Worm (Caenorhabditis elegans) whole organism, L4 larva: ENCODE measurements around the gene M57.1.

Experiments used
- F26F4.8 ChIP-seq: fragments of 200-800 bp; sonication (Bioruptor generic); conservative IDR thresholded peaks from 2 replicates; pipeline ENCODE4 v1.3.6; 2022; ENCODE audit warnings: missing genetic modification characterization, missing compliant biosample characterization
- F49E8.2 ChIP-seq: sonication (generic microtip); optimal IDR thresholded peaks from 2 replicates; lab custom pipeline; 2016; ENCODE audit warnings: missing compliant biosample characterization, mild to moderate bottlenecking, missing genetic modification characterization, borderline replicate concordance
- T26A8.4 ChIP-seq: fragments of 200-800 bp; sonication (Bioruptor generic); IDR thresholded peaks from 2 replicates; pipeline ENCODE4 v1.3.6; 2022; ENCODE audit warnings: missing genetic modification characterization, missing compliant biosample characterization
- Y48G9A.11 ChIP-seq: fragments of 200-800 bp; sonication (Bioruptor generic); IDR thresholded peaks from 2 replicates; pipeline ENCODE4 v1.3.6; 2022; ENCODE audit warnings: missing genetic modification reagents, missing genetic modification characterization, missing compliant biosample characterization
- Y5F2A.4 ChIP-seq: fragments of 200-800 bp; sonication (Bioruptor generic); optimal IDR thresholded peaks from 2 replicates; lab custom pipeline; 2018; ENCODE audit warnings: mild to moderate bottlenecking, missing genetic modification characterization, missing compliant biosample characterization
- aha-1 ChIP-seq: fragments of 150-350 bp; peaks from one replicate; lab custom pipeline; 2014; ENCODE audit warnings: missing biosample characterization, missing genetic modification characterization
- ama-1 ChIP-seq: fragments of 150-350 bp; optimal IDR thresholded peaks from 2 replicates; lab custom pipeline; 2014; ENCODE audit warnings: inconsistent platforms, mixed read lengths
- attf-4 ChIP-seq: sonication (generic microtip); optimal IDR thresholded peaks from 3 replicates; lab custom pipeline; 2017; ENCODE audit warnings: missing biosample characterization, missing genetic modification characterization
- ceh-20 ChIP-seq: fragments of 200-800 bp; sonication (Bioruptor generic); IDR thresholded peaks from 2 replicates; pipeline ENCODE4 v1.3.6; 2022; ENCODE audit warnings: missing genetic modification reagents, missing genetic modification characterization, missing compliant biosample characterization
- ceh-28 ChIP-seq: fragments of 150-350 bp; optimal IDR thresholded peaks from 2 replicates; lab custom pipeline; 2014; ENCODE audit warnings: missing biosample characterization, missing genetic modification reagents, missing genetic modification characterization
- ceh-44 ChIP-seq: fragments of 200-800 bp; sonication (Bioruptor generic); IDR thresholded peaks from 2 replicates; pipeline ENCODE4 v1.3.6; 2022; ENCODE audit warnings: missing genetic modification reagents, missing genetic modification characterization, missing compliant biosample characterization
- ceh-62 ChIP-seq: sonication (generic microtip); optimal IDR thresholded peaks from 2 replicates; lab custom pipeline; 2017; ENCODE audit warnings: missing biosample characterization, missing genetic modification characterization
- ceh-82 ChIP-seq: sonication (generic microtip); optimal IDR thresholded peaks from 2 replicates; lab custom pipeline; 2017; ENCODE audit warnings: missing biosample characterization, missing genetic modification characterization
- cey-2 ChIP-seq: sonication (generic microtip); optimal IDR thresholded peaks from 3 replicates; lab custom pipeline; 2017; ENCODE audit warnings: missing genetic modification characterization, mild to moderate bottlenecking, missing compliant biosample characterization, antibody characterized with exemption, borderline replicate concordance; ENCODE audit not compliant: insufficient read depth
- daf-8 ChIP-seq: fragments of 200-800 bp; sonication (Bioruptor generic); IDR thresholded peaks from 2 replicates; pipeline ENCODE4 v1.3.6; 2022; ENCODE audit warnings: missing genetic modification characterization, missing compliant biosample characterization
- dmd-6 ChIP-seq: fragments of 200-800 bp; sonication (Bioruptor generic); IDR thresholded peaks from 2 replicates; pipeline ENCODE4 v1.3.6; 2022; ENCODE audit warnings: missing genetic modification reagents, missing genetic modification characterization, missing compliant biosample characterization
- dmd-8 ChIP-seq: fragments of 200-800 bp; sonication (Bioruptor generic); IDR thresholded peaks from 2 replicates; pipeline ENCODE4 v1.3.6; 2022; ENCODE audit warnings: missing genetic modification characterization, missing compliant biosample characterization
- dmd-9 ChIP-seq: fragments of 200-800 bp; sonication (Bioruptor generic); IDR thresholded peaks from 2 replicates; pipeline ENCODE4 v1.3.6; 2022; ENCODE audit warnings: missing genetic modification reagents, missing genetic modification characterization, missing compliant biosample characterization
- duxl-1 ChIP-seq: sonication (generic microtip); optimal IDR thresholded peaks from 2 replicates; lab custom pipeline; 2016; ENCODE audit warnings: mild to moderate bottlenecking, missing genetic modification characterization, moderate library complexity, missing compliant biosample characterization; ENCODE audit not compliant: poor library complexity
- dve-1 ChIP-seq: sonication (generic microtip); optimal IDR thresholded peaks from 2 replicates; lab custom pipeline; 2017; ENCODE audit warnings: antibody characterized with exemption, mild to moderate bottlenecking, missing genetic modification characterization, missing compliant biosample characterization; ENCODE audit not compliant: insufficient read depth
- fkh-10 ChIP-seq: fragments of 150-350 bp; optimal IDR thresholded peaks from 2 replicates; lab custom pipeline; 2014; ENCODE audit warnings: missing biosample characterization, missing genetic modification reagents, missing genetic modification characterization
- hlh-30 ChIP-seq: sonication (generic microtip); optimal IDR thresholded peaks from 2 replicates; lab custom pipeline; 2017; ENCODE audit warnings: antibody characterized with exemption, mild to moderate bottlenecking, missing genetic modification characterization, missing compliant biosample characterization; ENCODE audit not compliant: insufficient read depth
- hmg-1.1 ChIP-seq: fragments of 200-800 bp; sonication (Bioruptor generic); IDR thresholded peaks from 2 replicates; pipeline ENCODE4 v1.3.6; 2022; ENCODE audit warnings: missing genetic modification reagents, missing genetic modification characterization, missing compliant biosample characterization
- lin-29 ChIP-seq: fragments of 200-800 bp; sonication (Bioruptor generic); IDR thresholded peaks from 2 replicates; pipeline ENCODE4 v1.3.6; 2022; ENCODE audit warnings: missing genetic modification reagents, missing genetic modification characterization, missing compliant biosample characterization
- lin-39 ChIP-seq: fragments of 150-350 bp; optimal IDR thresholded peaks from 2 replicates; lab custom pipeline; 2014; ENCODE audit warnings: missing biosample characterization, missing genetic modification reagents, missing genetic modification characterization
- lir-3 ChIP-seq: sonication (generic microtip); optimal IDR thresholded peaks from 2 replicates; lab custom pipeline; 2016; ENCODE audit warnings: mild to moderate bottlenecking, missing genetic modification characterization, missing compliant biosample characterization
- madf-5 ChIP-seq, 2 experiments: fragments of 200-800 bp; sonication (Bioruptor generic); IDR thresholded peaks; 2 replicates each; pipeline ENCODE4 v1.3.6; 2022; ENCODE audit warnings: missing compliant biosample characterization in 2 of 2, missing genetic modification characterization in 2 of 2
- madf-9 ChIP-seq: fragments of 200-800 bp; sonication (Bioruptor generic); conservative IDR thresholded peaks from 2 replicates; pipeline ENCODE4 v1.3.6; 2022; ENCODE audit warnings: missing genetic modification reagents, missing genetic modification characterization, missing compliant biosample characterization
- mdt-29 ChIP-seq: fragments of 200-800 bp; sonication (Bioruptor generic); IDR thresholded peaks from 2 replicates; pipeline ENCODE4 v1.3.6; 2022; ENCODE audit warnings: missing genetic modification reagents, missing genetic modification characterization, missing compliant biosample characterization
- mxl-2 ChIP-seq: fragments of 200-800 bp; sonication (Bioruptor generic); conservative IDR thresholded peaks from 2 replicates; pipeline ENCODE4 v1.3.6; 2022; ENCODE audit warnings: missing genetic modification reagents, missing genetic modification characterization, missing compliant biosample characterization
- mxl-3 ChIP-seq: fragments of 200-800 bp; sonication (Bioruptor generic); optimal IDR thresholded peaks from 2 replicates; lab custom pipeline; 2018; ENCODE audit warnings: mild to moderate bottlenecking, missing genetic modification characterization, missing compliant biosample characterization
- nhr-237 ChIP-seq: sonication (generic microtip); optimal IDR thresholded peaks from 2 replicates; lab custom pipeline; 2017; ENCODE audit warnings: missing biosample characterization, missing genetic modification characterization
- nhr-6 ChIP-seq: fragments of 150-350 bp; optimal IDR thresholded peaks from 2 replicates; lab custom pipeline; 2014; ENCODE audit warnings: missing biosample characterization, missing genetic modification characterization
- nhr-77 ChIP-seq: fragments of 150-350 bp; optimal IDR thresholded peaks from 2 replicates; lab custom pipeline; 2014; ENCODE audit warnings: missing biosample characterization, missing genetic modification characterization
- pha-4 ChIP-seq, 2 experiments: fragments of 150-350 bp in 1 of 2; fragments of 200-800 bp in 1 of 2; sonication (Bioruptor generic) in 1 of 2; IDR thresholded peaks in 1 of 2; optimal IDR thresholded peaks in 1 of 2; 2 replicates each; pipeline versions ENCODE4 v1.3.6 to Lab custom; 2014 to 2022; ENCODE audit warnings: missing genetic modification characterization in 2 of 2, missing genetic modification reagents in 2 of 2, missing biosample characterization in 1 of 2, missing compliant biosample characterization in 1 of 2
- pqm-1 ChIP-seq: sonication (generic microtip); optimal IDR thresholded peaks from 2 replicates; lab custom pipeline; 2017; ENCODE audit warnings: missing biosample characterization, missing genetic modification characterization
- saeg-2 ChIP-seq: fragments of 200-800 bp; sonication (Bioruptor generic); IDR thresholded peaks from 2 replicates; pipeline ENCODE4 v1.3.6; 2022; ENCODE audit warnings: missing genetic modification reagents, missing genetic modification characterization, missing compliant biosample characterization
- skn-1 ChIP-seq: fragments of 150-350 bp; optimal IDR thresholded peaks from 2 replicates; lab custom pipeline; 2014; ENCODE audit warnings: missing biosample characterization, missing genetic modification characterization
- snpc-1.2 ChIP-seq: fragments of 200-800 bp; sonication (Bioruptor generic); IDR thresholded peaks from 2 replicates; pipeline ENCODE4 v1.3.6; 2022; ENCODE audit warnings: missing genetic modification reagents, missing genetic modification characterization, missing compliant biosample characterization
- snpc-4 ChIP-seq: fragments of 150-350 bp; optimal IDR thresholded peaks from 2 replicates; lab custom pipeline; 2014; ENCODE audit warnings: missing biosample characterization, missing genetic modification characterization
- tra-1 ChIP-seq: fragments of 200-800 bp; sonication (Bioruptor generic); IDR thresholded peaks from 2 replicates; pipeline ENCODE4 v1.3.6; 2022; ENCODE audit warnings: missing genetic modification reagents, missing genetic modification characterization, missing compliant biosample characterization
- unc-62 ChIP-seq, 3 experiments: fragments of 150-350 bp in 1 of 3; sonication (generic microtip); optimal IDR thresholded peaks in 2 of 3; peaks in 1 of 3; 1 replicate in 1 of 3; 2 replicates in 2 of 3; lab custom pipeline; 2014 to 2017; ENCODE audit warnings: missing biosample characterization in 3 of 3, missing genetic modification characterization in 3 of 3, missing genetic modification reagents in 3 of 3, missing genotype in 1 of 3
- vab-7 ChIP-seq: fragments of 200-800 bp; sonication (Bioruptor generic); IDR thresholded peaks from 2 replicates; pipeline ENCODE4 v1.3.6; 2022; ENCODE audit warnings: missing genetic modification reagents, missing genetic modification characterization, missing compliant biosample characterization
- zfp-2 ChIP-seq: sonication (generic microtip); optimal IDR thresholded peaks from 2 replicates; lab custom pipeline; 2016; ENCODE audit warnings: mild to moderate bottlenecking, missing genetic modification characterization, missing compliant biosample characterization
- zfp-3 ChIP-seq: fragments of 200-800 bp; sonication (Bioruptor generic); conservative IDR thresholded peaks from 2 replicates; pipeline ENCODE4 v1.3.6; 2022; ENCODE audit warnings: missing genetic modification reagents, missing genetic modification characterization, missing compliant biosample characterization
- ztf-7 ChIP-seq: fragments of 150-350 bp; optimal IDR thresholded peaks from 2 replicates; lab custom pipeline; 2014; ENCODE audit warnings: missing biosample characterization, missing genetic modification characterization

Gene M57.1

ce11 chrIV:3548315-3548714 lies 16.0 kb downstream of the M57.1 start (continued):
- TF ChIP-seq lin-39 (tag; lab: Kevin White, UChicago) (no peak), madf-9 (GFP tag; lab: Robert Waterston, UW) (no peak), unc-62 (GFP tag; optimal IDR thresholded peaks at IDR 0.05 in 1 of 2; lab: Kevin White, UChicago) (no peak), unc-62 (tag; optimal IDR thresholded peaks at IDR 0.05; lab: Kevin White, UChicago) (no peak), zfp-2 (tag; lab: Kevin White, UChicago) (no peak), mdt-29 (GFP tag; lab: Robert Waterston, UW) (no peak)

ce11 chrIV:3551777-3552462 lies 19.7 kb downstream of the M57.1 start:
- TF ChIP-seq zfp-3 (0 out of 2 replicates have a peak, but pooled peaks have one; percentile 48), pha-4 (GFP tag; IDR thresholded peaks at IDR 0.05; lab: Robert Waterston, UW) (peak; percentile 89), pha-4 (tag; optimal IDR thresholded peaks at IDR 0.05; lab: Kevin White, UChicago) (no peak), lin-39 (tag; lab: Kevin White, UChicago) (no peak), F26F4.8 (peak; percentile 88), snpc-1.2 (peak; percentile 78; the same call in 1 of the 2 replicates), dmd-6 (GFP tag; lab: Robert Waterston, UW) (peak; percentile 64), lir-3 (tag; lab: Kevin White, UChicago) (peak; percentile 22), mxl-2 (peak; percentile 30; the same call in 1 of the 2 replicates), fkh-10 (GFP tag; lab: Kevin White, UChicago) (no peak), snpc-4 (tag; lab: Kevin White, UChicago) (no peak), madf-9 (GFP tag; lab: Robert Waterston, UW) (peak; percentile 78), dmd-8 (GFP tag; lab: Robert Waterston, UW) (peak; percentile 84), madf-5 (GFP tag; IDR thresholded peaks at IDR 0.05; lab: Robert Waterston, UW) (peak; percentile 58 to 82; a peak in 2 of 4 replicates), ceh-62 (tag; lab: Kevin White, UChicago) (no peak), ceh-28 (tag; lab: Kevin White, UChicago) (no peak), attf-4 (no peak), Y48G9A.11 (GFP tag; lab: Robert Waterston, UW) (peak; percentile 55; the same call in 1 of the 2 replicates), T26A8.4 (GFP tag; lab: Robert Waterston, UW) (peak; percentile 78), mxl-3 (GFP tag; lab: Kevin White, UChicago) (peak; percentile 13), daf-8 (GFP tag; lab: Robert Waterston, UW) (no peak), vab-7 (GFP tag; lab: Robert Waterston, UW) (peak; percentile 76), ceh-20 (GFP tag; lab: Robert Waterston, UW) (0 out of 2 replicates have a peak, but pooled peaks have one; percentile 41), skn-1 (no peak), Y5F2A.4 (GFP tag; lab: Kevin White, UChicago) (peak; percentile 30), tra-1 (GFP tag; lab: Robert Waterston, UW) (peak; percentile 55), F49E8.2 (tag; lab: Kevin White, UChicago) (peak; percentile 17), hmg-1.1 (GFP tag; lab: Robert Waterston, UW) (peak; percentile 83), dve-1 (tag; lab: Kevin White, UChicago) (no peak), ztf-7 (tag; lab: Kevin White, UChicago) (no peak), nhr-77 (tag; lab: Kevin White, UChicago) (no peak), aha-1 (tag; lab: Kevin White, UChicago) (peak; percentile 70), ama-1 (lab: Kevin White, UChicago) (no peak), nhr-6 (peak; percentile 52), lin-29 (GFP tag; lab: Robert Waterston, UW) (no peak), ceh-44 (GFP tag; lab: Robert Waterston, UW) (peak; percentile 73; the same call in 1 of the 2 replicates), dmd-9 (GFP tag; lab: Robert Waterston, UW) (no peak), saeg-2 (peak; percentile 51; the same call in 1 of the 2 replicates), cey-2 (tag; lab: Kevin White, UChicago) (no peak), ceh-82 (tag; lab: Kevin White, UChicago) (no peak), nhr-237 (no peak), duxl-1 (peak; percentile 63), hlh-30 (peak; percentile 58), pqm-1 (tag; lab: Kevin White, UChicago) (no peak)
